Fruit fly (Drosophila melanogaster): ENCODE results near the gene Dys.

dm6 chr3R:19632685-19633116 is 171.8 kb downstream of the Dys start, which contains the start of gene CG6231:
- no peak for TF ChIP-seq kay (GFP tag; ENCODE audit: borderline replicate concordance)
- TF ChIP-seq CG7045 (GFP tag; optimal IDR thresholded peaks at IDR 0.05): no peak

All from whole organism, adult.